Fruit fly (Drosophila melanogaster): ENCODE measurements around the gene CG4950.

- TF ChIP-seq CG8478 (optimal IDR thresholded peaks at IDR 0.05) (no peak), pan (optimal IDR thresholded peaks at IDR 0.05) (no peak), usp (GFP tag; optimal IDR thresholded peaks at IDR 0.05) (no peak), Dll (optimal IDR thresholded peaks at IDR 0.05) (no peak)
Measured at dm6 chr3L:16272338-16272959, 4.5 kb upstream of the CG4950 start, which contains the start of gene CG13066.

Data from whole organism.